Worm (Caenorhabditis elegans) whole organism, L2 larva: ENCODE measurements around the gene srh-42.
"Not testable (repeated sequence)": the region's sequence is repeated elsewhere in the genome, so short reads cannot be mapped to it uniquely, and the experiment has no call there.

Source experiments
- C34F6.9 ChIP-seq: fragments of 150-350 bp; optimal IDR thresholded peaks from 2 replicates; lab custom pipeline; 2014; ENCODE audit warnings: missing biosample characterization, missing genetic modification characterization
- ZK546.5 ChIP-seq: sonication (generic microtip); optimal IDR thresholded peaks from 2 replicates; lab custom pipeline; 2017; ENCODE audit warnings: missing biosample characterization, missing genetic modification characterization
- ama-1 ChIP-seq: fragments of 150-350 bp; optimal IDR thresholded peaks from 2 replicates; lab custom pipeline; 2018; ENCODE audit warnings: inconsistent platforms
- elt-1 ChIP-seq: fragments of 150-350 bp; optimal IDR thresholded peaks from 2 replicates; lab custom pipeline; 2014; ENCODE audit warnings: missing biosample characterization, missing genetic modification characterization
- lsy-2 ChIP-seq, 2 experiments: fragments of 150-350 bp in 1 of 2; sonication (generic microtip) in 1 of 2; optimal IDR thresholded peaks; 2 replicates each; lab custom pipeline; 2014 to 2017; ENCODE audit warnings: missing biosample characterization in 2 of 2, missing genetic modification characterization in 2 of 2
- mdl-1 ChIP-seq, 2 experiments: fragments of 150-350 bp in 1 of 2; sonication (generic microtip) in 1 of 2; optimal IDR thresholded peaks; 2 replicates each; lab custom pipeline; 2017; ENCODE audit warnings: missing biosample characterization in 2 of 2, missing genetic modification characterization in 2 of 2
- nhr-11 ChIP-seq: fragments of 150-350 bp; optimal IDR thresholded peaks from 2 replicates; lab custom pipeline; 2014; ENCODE audit warnings: missing biosample characterization, missing genetic modification characterization
- nhr-237 ChIP-seq: fragments of 150-350 bp; optimal IDR thresholded peaks from 2 replicates; lab custom pipeline; 2014; ENCODE audit warnings: missing biosample characterization, missing genetic modification characterization
- nhr-77 ChIP-seq: fragments of 150-350 bp; optimal IDR thresholded peaks from 2 replicates; lab custom pipeline; 2014; ENCODE audit warnings: missing biosample characterization, missing genetic modification characterization
- skn-1 ChIP-seq: sonication (generic microtip); optimal IDR thresholded peaks from 2 replicates; lab custom pipeline; 2017; ENCODE audit warnings: missing biosample characterization, missing genetic modification characterization
- unc-62 ChIP-seq: fragments of 150-350 bp; optimal IDR thresholded peaks from 2 replicates; lab custom pipeline; 2014; ENCODE audit warnings: missing biosample characterization, missing genetic modification reagents, missing genetic modification characterization
- zag-1 ChIP-seq: fragments of 150-350 bp; optimal IDR thresholded peaks from 2 replicates; lab custom pipeline; 2014; ENCODE audit warnings: missing biosample characterization, missing genetic modification characterization
- ztf-11 ChIP-seq: sonication (generic microtip); optimal IDR thresholded peaks from 2 replicates; lab custom pipeline; 2017; ENCODE audit warnings: missing biosample characterization, missing genetic modification characterization

DNA sequence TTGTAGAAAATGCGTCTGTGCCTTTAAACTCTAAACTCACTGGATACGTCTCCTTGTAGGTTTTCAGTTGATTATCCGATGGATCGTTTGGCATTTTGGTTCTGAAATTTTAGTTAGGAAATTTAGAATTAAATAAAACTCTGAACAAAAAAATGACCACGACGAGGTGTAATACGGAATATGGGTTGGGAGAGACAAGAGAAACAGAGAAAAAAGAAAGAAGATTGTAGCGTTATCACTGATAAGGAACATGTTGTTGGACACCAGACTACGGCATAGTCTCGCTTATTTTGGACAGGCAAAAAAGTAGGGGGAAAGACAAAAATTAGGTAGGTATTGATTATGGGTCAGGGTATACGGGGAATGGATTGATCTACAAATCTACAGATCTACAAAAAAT is 17.3 kb upstream of the srh-42 start, which contains the start of gene ctl-1:
- not testable (repeated sequence) for TF ChIP-seq nhr-77 (tag; lab: Kevin White, UChicago); skn-1 (tag; lab: Kevin White, UChicago); C34F6.9; lsy-2 (tag; optimal IDR thresholded peaks at IDR 0.05; lab: Kevin White, UChicago); unc-62; ztf-11 (tag; lab: Kevin White, UChicago); elt-1 (tag; lab: Kevin White, UChicago); ama-1 (lab: Kevin White, UChicago); nhr-237 (tag; lab: Kevin White, UChicago); nhr-11 (tag; lab: Kevin White, UChicago); zag-1 (tag; lab: Kevin White, UChicago); mdl-1 (tag; optimal IDR thresholded peaks at IDR 0.05; lab: Kevin White, UChicago); ZK546.5 (tag; lab: Kevin White, UChicago)
